Worm (Caenorhabditis elegans): Measurements from ENCODE around the gene maph-9.

Gene maph-9

DNA sequence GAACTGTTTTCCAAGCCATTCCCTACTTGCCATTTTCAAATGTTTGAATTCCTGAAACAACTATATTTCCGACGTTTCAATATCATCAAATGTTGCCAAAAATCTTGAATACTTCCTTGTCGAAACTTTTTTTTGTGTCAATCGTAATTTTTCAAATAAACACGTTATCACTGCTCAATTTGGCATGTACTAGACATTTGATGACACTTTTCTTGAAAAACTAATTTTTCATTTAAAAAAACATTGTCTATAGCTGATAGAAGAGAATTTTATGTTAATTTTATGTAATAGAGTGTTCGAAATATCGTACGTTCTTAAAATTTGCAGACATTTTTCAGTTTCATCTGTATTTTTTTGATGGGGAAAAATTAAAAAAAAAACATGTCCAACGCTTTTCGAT is 26.4 kb downstream of the maph-9 start (continued):
- TF ChIP-seq snpc-4 (tag; optimal IDR thresholded peaks at IDR 0.05) (no peak), hif-1 (tag; optimal IDR thresholded peaks at IDR 0.05) (no peak), mep-1 (tag; optimal IDR thresholded peaks at IDR 0.05) (no peak), zip-2 (tag; optimal IDR thresholded peaks at IDR 0.05) (no peak), lin-13 (GFP tag; optimal IDR thresholded peaks at IDR 0.05) (no peak), nhr-102 (tag; optimal IDR thresholded peaks at IDR 0.05) (peak; percentile 52), Y105C5A.15 (GFP tag; IDR thresholded peaks at IDR 0.05) (no peak), nhr-111 (GFP tag; optimal IDR thresholded peaks at IDR 0.05) (no peak)

DNA sequence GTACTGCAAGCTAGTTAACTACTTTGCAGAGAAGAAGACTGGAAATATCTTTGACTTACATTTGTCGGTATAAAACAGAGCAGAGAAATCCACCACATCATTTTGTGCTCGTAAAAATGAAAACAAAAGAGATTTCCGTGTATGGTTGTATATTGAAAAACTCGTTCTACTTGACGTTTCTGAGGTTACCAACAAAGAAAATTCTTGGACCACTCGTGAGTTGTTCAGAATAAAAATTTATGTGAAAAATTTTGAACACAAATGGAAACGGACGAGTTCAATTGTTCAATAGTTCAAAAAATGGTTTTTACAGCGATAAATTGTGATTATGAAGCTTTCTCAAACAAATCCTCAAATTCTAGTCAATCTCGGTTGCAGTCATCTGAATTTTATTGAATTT is 28.2 kb downstream of the maph-9 start, which contains the start of gene clec-179:
clec-179 (minus strand) TSS at position 101 of the 400 bp plus-strand sequence.
- TF ChIP-seq dmd-8 (GFP tag; IDR thresholded peaks at IDR 0.05) (no peak), mdt-29 (GFP tag; IDR thresholded peaks at IDR 0.05) (no peak), cey-2 (tag; optimal IDR thresholded peaks at IDR 0.05; ENCODE audit: borderline replicate concordance, insufficient read depth) (no peak), unc-39 (tag; optimal IDR thresholded peaks at IDR 0.05) (no peak), mes-2 (tag; optimal IDR thresholded peaks at IDR 0.05; ENCODE audit: poor library complexity, severe bottlenecking) (no peak), dpl-1 (GFP tag; optimal IDR thresholded peaks at IDR 0.05) (no peak), mxl-3 (GFP tag; optimal IDR thresholded peaks at IDR 0.05) (no peak), F26F4.8 (GFP tag; conservative IDR thresholded peaks at IDR 0.05) (no peak), lin-39 (tag; optimal IDR thresholded peaks at IDR 0.05) (no peak)

DNA sequence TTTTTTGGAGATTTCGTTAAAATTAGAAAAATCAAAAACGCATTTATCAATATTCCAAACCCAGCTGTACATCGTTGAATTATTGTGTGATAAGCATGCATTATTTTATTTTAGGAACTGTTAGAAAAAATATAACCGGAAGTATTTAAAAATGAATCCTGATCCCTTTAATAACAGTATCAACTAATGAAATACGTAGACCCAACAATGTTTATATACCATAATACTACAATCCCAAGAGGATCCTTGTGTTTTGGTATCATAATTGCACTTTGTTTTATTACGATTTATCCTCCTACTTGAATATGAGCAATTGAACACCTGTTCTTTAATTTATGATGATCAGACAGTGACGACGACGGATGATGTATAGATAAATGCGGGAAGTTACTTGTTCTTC is 30.3 kb downstream of the maph-9 start, which contains the start of gene str-249:
str-249 (minus strand) TSS at position 101 of the 400 bp plus-strand sequence.
- no peak for TF ChIP-seq daf-19 (GFP tag; conservative IDR thresholded peaks at IDR 0.05)
- no peak for TF ChIP-seq nhr-76 (tag; optimal IDR thresholded peaks at IDR 0.05)
- TF ChIP-seq lsy-2 (tag; optimal IDR thresholded peaks at IDR 0.05): no peak
- TF ChIP-seq nhr-102 (tag; optimal IDR thresholded peaks at IDR 0.05): no peak
- TF ChIP-seq nhr-11 (tag; optimal IDR thresholded peaks at IDR 0.05): no peak
- TF ChIP-seq F37D6.2 (tag; optimal IDR thresholded peaks at IDR 0.05): no peak
- no peak for TF ChIP-seq ztf-7 (tag; optimal IDR thresholded peaks at IDR 0.05)
- TF ChIP-seq unc-39 (tag; optimal IDR thresholded peaks at IDR 0.05): no peak
- TF ChIP-seq lin-1 (GFP tag; IDR thresholded peaks at IDR 0.05): no peak
- no peak for TF ChIP-seq mes-2 (tag; optimal IDR thresholded peaks at IDR 0.05; ENCODE audit: poor library complexity, severe bottlenecking)

DNA sequence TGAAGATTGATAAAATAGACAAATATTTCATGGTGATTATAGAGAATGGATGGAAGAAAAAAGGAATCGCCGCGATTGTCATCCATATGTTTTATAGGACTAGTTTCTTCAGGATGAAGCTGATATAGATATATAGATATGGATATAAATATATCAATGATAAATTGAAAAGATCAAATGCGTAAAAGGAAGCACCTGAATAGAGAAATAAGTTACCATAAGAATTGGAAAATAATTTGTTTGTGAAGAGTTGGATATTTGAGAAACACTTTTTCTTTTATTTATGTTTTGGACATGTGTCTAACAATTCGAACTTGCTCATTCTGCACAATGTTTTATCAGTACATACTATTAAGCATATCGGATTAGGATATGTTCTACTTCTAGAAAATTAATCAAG is 31.6 kb downstream of the maph-9 start, which contains the start of gene C42D4.13:
C42D4.13 (minus strand) TSS at position 101 of the 400 bp plus-strand sequence.
- TF ChIP-seq mdl-1 (tag; optimal IDR thresholded peaks at IDR 0.05) (no peak), F37D6.2 (tag; optimal IDR thresholded peaks at IDR 0.05) (no peak), fkh-10 (GFP tag; optimal IDR thresholded peaks at IDR 0.05) (no peak), tra-1 (GFP tag; IDR thresholded peaks at IDR 0.05) (no peak), php-3 (GFP tag; IDR thresholded peaks at IDR 0.05) (no peak), T26A8.4 (GFP tag; IDR thresholded peaks at IDR 0.05) (no peak), dpl-1 (GFP tag; optimal IDR thresholded peaks at IDR 0.05) (no peak), zip-11 (GFP tag; IDR thresholded peaks at IDR 0.05) (no peak), hlh-30 (tag; optimal IDR thresholded peaks at IDR 0.05; ENCODE audit: insufficient read depth) (no peak), nhr-237 (tag; optimal IDR thresholded peaks at IDR 0.05) (no peak), madf-9 (GFP tag; conservative IDR thresholded peaks at IDR 0.05) (no peak), lir-3 (tag; optimal IDR thresholded peaks at IDR 0.05) (no peak), lin-15B (tag; optimal IDR thresholded peaks at IDR 0.05) (no peak), spr-1 (tag; optimal IDR thresholded peaks at IDR 0.05) (no peak), lsy-2 (tag; optimal IDR thresholded peaks at IDR 0.05) (no peak), lin-1 (GFP tag; IDR thresholded peaks at IDR 0.05) (no peak), pha-4 (GFP tag; IDR thresholded peaks at IDR 0.05) (no peak), pha-4 (tag; optimal IDR thresholded peaks at IDR 0.05) (no peak), nhr-11 (tag; optimal IDR thresholded peaks at IDR 0.05) (no peak), vab-7 (GFP tag; IDR thresholded peaks at IDR 0.05) (no peak), dmd-6 (GFP tag; IDR thresholded peaks at IDR 0.05) (no peak)
